Worm (Caenorhabditis elegans): Measurements from ENCODE around the gene C25A8.5.

C25A8.5 gene

ce11 chrIV:7018623-7019022 is 19.3 kb downstream of the C25A8.5 start:
- no peak for TF ChIP-seq W03F9.2 (tag; optimal IDR thresholded peaks at IDR 0.05)
- no peak for TF ChIP-seq him-1 (tag; optimal IDR thresholded peaks at IDR 0.05)
- TF ChIP-seq dao-5 (tag; optimal IDR thresholded peaks at IDR 0.05), result no peak

- TF ChIP-seq W03F9.2 (tag; optimal IDR thresholded peaks at IDR 0.05), result no peak
- no peak for TF ChIP-seq him-1 (tag; optimal IDR thresholded peaks at IDR 0.05)
- TF ChIP-seq dao-5 (tag; optimal IDR thresholded peaks at IDR 0.05), result no peak
These were observed 21.3 kb downstream of the C25A8.5 start for ce11 chrIV:7020630-7021029.

- TF ChIP-seq dao-5 (tag; optimal IDR thresholded peaks at IDR 0.05), result no peak
- TF ChIP-seq him-1 (tag; optimal IDR thresholded peaks at IDR 0.05), result no peak
- no peak for TF ChIP-seq W03F9.2 (tag; optimal IDR thresholded peaks at IDR 0.05)
These were observed 22.9 kb downstream of the C25A8.5 start for ce11 chrIV:7022227-7022626.

DNA sequence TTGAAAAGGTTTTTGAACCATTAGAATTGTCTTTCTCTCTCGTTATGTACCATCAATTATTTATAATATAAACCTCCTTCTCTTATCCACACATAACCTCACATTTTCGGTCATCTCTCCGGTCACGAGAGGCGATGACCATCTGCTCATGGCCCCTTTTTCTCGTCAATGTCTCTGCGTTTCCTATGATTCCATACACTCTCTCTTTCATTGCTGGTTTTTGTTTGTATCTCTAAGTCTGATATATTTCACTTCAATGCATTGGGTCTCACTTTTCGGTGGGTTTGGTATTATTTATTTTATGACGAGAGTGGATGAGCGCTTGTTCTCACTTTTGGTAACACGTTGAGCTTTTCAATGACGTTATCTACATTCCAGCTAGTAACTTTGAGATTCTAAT is 23.7 kb downstream of the C25A8.5 start:
- peak; percentile 55 for TF ChIP-seq W03F9.2 (tag; optimal IDR thresholded peaks at IDR 0.05)
- TF ChIP-seq dao-5 (tag; optimal IDR thresholded peaks at IDR 0.05), result no peak
- TF ChIP-seq him-1 (tag; optimal IDR thresholded peaks at IDR 0.05), result no peak

- TF ChIP-seq dao-5 (tag; optimal IDR thresholded peaks at IDR 0.05), result no peak
- no peak for TF ChIP-seq him-1 (tag; optimal IDR thresholded peaks at IDR 0.05)
- no peak for TF ChIP-seq W03F9.2 (tag; optimal IDR thresholded peaks at IDR 0.05)
These were observed 24.6 kb downstream of the C25A8.5 start, which contains the start of gene adah-1 for ce11 chrIV:7023858-7024257. adah-1 (plus strand) TSS chrIV:7024211.

DNA sequence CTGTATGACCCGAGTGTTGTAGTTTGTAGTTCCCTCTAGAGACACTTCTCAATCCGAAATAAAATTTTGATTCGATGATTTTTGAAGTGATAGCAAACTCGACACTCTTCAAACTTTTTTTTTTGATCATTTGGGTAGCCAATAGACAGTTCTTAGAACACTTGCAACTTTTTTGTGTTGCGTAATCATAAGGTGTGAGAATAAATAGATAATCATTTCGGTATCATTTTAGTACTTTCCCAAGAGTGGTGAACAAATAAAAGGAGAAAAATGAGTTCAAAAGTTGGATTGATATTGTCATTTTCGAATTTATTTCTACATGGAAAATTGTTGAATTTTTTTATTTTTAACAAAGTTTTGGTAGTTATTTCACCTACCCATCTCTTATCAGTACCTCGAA is 25.5 kb downstream of the C25A8.5 start:
- TF ChIP-seq him-1 (tag; optimal IDR thresholded peaks at IDR 0.05) (no peak), W03F9.2 (tag; optimal IDR thresholded peaks at IDR 0.05) (no peak), dao-5 (tag; optimal IDR thresholded peaks at IDR 0.05) (no peak)

DNA sequence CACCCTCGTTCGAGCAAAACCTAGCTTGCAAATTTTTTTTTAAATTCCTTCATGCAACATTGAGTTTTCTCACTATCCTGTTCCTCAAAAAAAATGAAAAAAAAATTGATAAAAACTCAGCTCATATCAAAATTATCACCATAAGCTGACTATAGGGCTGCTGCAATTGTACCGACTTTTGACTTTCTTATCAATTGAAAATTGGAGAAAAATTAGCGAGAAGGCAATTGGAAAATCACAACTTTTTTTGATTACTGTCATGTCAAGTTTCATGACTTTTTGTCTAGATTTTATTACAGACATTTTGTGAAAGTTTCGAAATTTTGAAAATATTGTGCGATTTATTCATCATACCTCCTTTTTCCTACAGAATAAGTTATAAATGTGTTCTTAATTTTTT is 26.5 kb downstream of the C25A8.5 start:
- TF ChIP-seq him-1 (tag; optimal IDR thresholded peaks at IDR 0.05), result no peak
- no peak for TF ChIP-seq dao-5 (tag; optimal IDR thresholded peaks at IDR 0.05)
- TF ChIP-seq W03F9.2 (tag; optimal IDR thresholded peaks at IDR 0.05), result no peak

DNA sequence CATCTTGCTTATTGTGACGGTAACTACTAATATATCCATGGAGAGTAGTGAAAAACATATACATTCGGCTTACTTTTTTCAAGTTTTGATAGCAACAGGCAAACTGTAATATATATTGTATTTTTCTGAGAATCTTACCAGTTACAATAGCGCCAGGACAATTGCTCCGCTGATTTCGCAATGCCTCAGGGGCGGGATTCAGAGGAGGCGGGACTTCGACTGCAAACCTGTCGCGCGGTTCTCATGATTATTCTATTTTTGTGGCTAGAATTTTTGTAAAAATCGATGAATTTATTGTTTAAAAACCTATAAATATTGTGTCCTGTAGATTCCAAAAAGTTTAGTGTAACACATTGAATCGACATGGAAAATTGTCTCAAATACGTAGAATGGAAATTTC is 31.7 kb downstream of the C25A8.5 start:
- TF ChIP-seq W03F9.2 (tag; optimal IDR thresholded peaks at IDR 0.05), result no peak
- TF ChIP-seq dao-5 (tag; optimal IDR thresholded peaks at IDR 0.05), result no peak
- TF ChIP-seq him-1 (tag; optimal IDR thresholded peaks at IDR 0.05), result no peak

ce11 chrIV:7032459-7032858 is 33.2 kb downstream of the C25A8.5 start, which contains the start of gene C06G3.8:
C06G3.8 (minus strand) TSS chrIV:7032559.
- TF ChIP-seq him-1 (tag; optimal IDR thresholded peaks at IDR 0.05), result no peak
- TF ChIP-seq W03F9.2 (tag; optimal IDR thresholded peaks at IDR 0.05), result no peak
- TF ChIP-seq dao-5 (tag; optimal IDR thresholded peaks at IDR 0.05), result no peak

DNA sequence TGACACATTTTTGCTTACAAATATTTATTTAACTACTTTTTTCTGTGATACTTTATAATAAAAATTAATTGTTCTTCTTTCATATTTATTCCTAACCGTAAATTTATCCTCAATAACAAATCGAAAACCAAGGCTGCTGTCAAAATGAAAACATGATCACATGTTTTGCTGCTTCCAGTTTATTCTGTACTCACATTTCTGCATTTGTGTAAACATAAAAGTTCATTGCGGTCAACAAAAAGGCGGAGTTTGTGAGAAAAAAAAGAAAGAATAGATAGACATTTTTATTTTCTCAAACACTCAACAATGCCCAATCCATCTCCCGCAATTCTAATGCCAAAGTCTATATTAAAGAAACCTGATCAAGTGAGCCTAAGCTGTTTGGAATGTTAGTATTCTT is 36.5 kb downstream of the C25A8.5 start, which contains the start of gene C06G3.3:
Gene C06G3.3, plus strand, starts transcription at position 301 of the 400 bp plus-strand sequence.
- no peak for TF ChIP-seq W03F9.2 (tag; optimal IDR thresholded peaks at IDR 0.05)
- TF ChIP-seq him-1 (tag; optimal IDR thresholded peaks at IDR 0.05), result no peak
- no peak for TF ChIP-seq dao-5 (tag; optimal IDR thresholded peaks at IDR 0.05)

DNA sequence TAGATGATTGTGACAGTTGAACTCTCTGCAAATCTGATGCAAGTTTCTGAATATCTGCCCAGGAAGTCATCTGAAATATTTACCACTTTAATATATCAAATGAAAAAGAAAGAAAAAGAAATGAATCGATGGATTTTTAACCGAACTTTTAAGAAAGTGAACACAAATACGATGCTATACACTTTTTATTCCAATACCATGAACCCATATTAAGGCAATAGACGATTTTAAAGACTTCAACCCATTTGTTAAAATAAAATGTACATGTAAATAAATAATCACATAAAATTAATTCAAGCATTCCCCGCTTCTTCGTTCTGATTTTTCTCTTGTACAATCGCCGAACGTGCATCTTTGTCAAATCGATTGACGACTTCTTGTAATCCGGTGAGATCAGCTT is 37.5 kb downstream of the C25A8.5 start, which contains the start of gene ufl-1:
Gene ufl-1, minus strand, starts transcription at position 70 of the 400 bp plus-strand sequence.
- no peak for TF ChIP-seq dao-5 (tag; optimal IDR thresholded peaks at IDR 0.05)
- no peak for TF ChIP-seq him-1 (tag; optimal IDR thresholded peaks at IDR 0.05)
- TF ChIP-seq W03F9.2 (tag; optimal IDR thresholded peaks at IDR 0.05), result no peak

DNA sequence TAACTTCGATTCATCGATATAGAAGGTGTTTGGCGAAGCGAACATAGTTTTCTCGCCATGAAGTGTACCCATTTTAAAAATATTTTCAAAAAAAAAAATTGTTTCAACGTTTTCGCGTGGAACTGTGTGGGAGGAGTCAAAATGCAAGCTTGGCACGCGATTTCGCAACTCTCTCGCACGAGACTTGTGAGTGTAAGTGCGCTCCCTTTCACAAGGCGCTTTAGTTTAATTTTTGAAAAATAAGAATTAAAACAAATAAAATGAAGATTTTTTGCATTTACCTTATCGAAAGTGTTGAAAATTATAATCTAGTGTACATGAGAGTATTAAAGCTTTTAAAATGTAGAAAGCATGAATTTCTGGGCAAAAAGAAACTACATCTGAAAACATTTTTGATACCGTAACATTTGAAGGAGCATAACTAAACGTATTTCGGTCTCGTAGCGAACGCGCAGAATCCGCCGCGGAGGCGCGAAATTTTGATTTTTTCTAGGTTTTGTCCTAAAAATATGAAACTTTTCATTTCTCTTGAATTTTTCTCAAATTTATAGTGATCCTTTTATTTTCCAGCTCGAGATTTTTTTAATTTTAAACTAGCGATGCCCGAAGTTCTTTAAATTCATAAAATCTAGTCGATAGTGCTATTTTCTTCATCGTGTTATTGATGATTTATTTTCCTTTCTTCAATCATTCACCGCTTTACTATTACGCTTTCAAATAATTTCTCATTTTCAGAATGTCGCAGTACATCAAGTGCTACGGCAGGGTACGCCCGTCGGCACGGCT is 40.4 kb downstream of the C25A8.5 start, which contains the start of the genes cogc-2 and klp-18:
Gene cogc-2, minus strand, starts transcription at position 105 of the 786 bp plus-strand sequence.
Gene klp-18, plus strand, starts transcription at position 736 of the 786 bp plus-strand sequence.
- TF ChIP-seq W03F9.2 (tag; optimal IDR thresholded peaks at IDR 0.05) (peak; percentile 90), him-1 (tag; optimal IDR thresholded peaks at IDR 0.05) (peak; percentile 20), dao-5 (tag; optimal IDR thresholded peaks at IDR 0.05) (no peak)

DNA sequence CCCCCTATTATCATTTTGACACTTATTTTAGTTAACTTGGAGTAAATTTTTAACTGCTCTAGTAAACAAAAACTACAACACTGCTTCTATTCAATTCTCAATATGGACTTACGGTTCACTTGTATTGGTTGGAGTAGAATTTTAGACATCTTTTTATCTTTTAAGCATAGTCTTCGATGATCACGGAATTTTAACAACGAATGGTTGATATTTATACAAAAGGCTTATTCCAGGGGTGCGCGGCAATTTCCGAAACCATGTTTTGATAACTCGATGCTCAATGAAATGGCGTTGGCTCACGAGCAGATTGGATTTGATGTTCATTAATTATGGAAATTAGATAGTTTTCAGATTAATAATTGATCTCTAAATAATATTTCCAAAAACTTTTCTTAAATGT is 44.1 kb downstream of the C25A8.5 start:
- TF ChIP-seq W03F9.2 (tag; optimal IDR thresholded peaks at IDR 0.05), result no peak
- TF ChIP-seq dao-5 (tag; optimal IDR thresholded peaks at IDR 0.05), result no peak
- no peak for TF ChIP-seq him-1 (tag; optimal IDR thresholded peaks at IDR 0.05)

ce11 chrIV:7044552-7045139 is 45.3 kb downstream of the C25A8.5 start, which contains the start of gene tin-9.1:
tin-9.1 (minus strand) TSS chrIV:7044602.
- TF ChIP-seq dao-5 (tag; optimal IDR thresholded peaks at IDR 0.05) (no peak), W03F9.2 (tag; optimal IDR thresholded peaks at IDR 0.05) (peak; percentile 82)
